Fruit fly (Drosophila melanogaster): Measurements from ENCODE around the gene Cyp28d1.

Cyp28d1 gene

dm6 chr2L:5245363-5245892, 35.2 kb downstream of the Cyp28d1 start (continued):
- no peak for TF ChIP-seq BtbVII (GFP tag; optimal IDR thresholded peaks at IDR 0.05)
- TF ChIP-seq CG8388 (GFP tag; optimal IDR thresholded peaks at IDR 0.05) = peak; percentile 34
- peak; percentile 68 for TF ChIP-seq CG17328 (GFP tag; IDR thresholded peaks at IDR 0.05)
- no peak for TF ChIP-seq al (GFP tag; IDR thresholded peaks at IDR 0.05)
- TF ChIP-seq CG2202 (tag; optimal IDR thresholded peaks at IDR 0.05) = peak; percentile 28
- no peak for TF ChIP-seq CkIIα-i1 (GFP tag; IDR thresholded peaks at IDR 0.05)
- TF ChIP-seq chif (GFP tag; optimal IDR thresholded peaks at IDR 0.05) = peak; percentile 22 to 62
- no peak for TF ChIP-seq CG18619 (GFP tag; optimal IDR thresholded peaks at IDR 0.05)
- peak; percentile 9 for TF ChIP-seq CG10431 (GFP tag; optimal IDR thresholded peaks at IDR 0.05)
- TF ChIP-seq CG10979 (tag; optimal IDR thresholded peaks at IDR 0.05) = peak; percentile 74
- 0 out of 2 replicates have a peak, but pooled peaks have one; percentile 30 for TF ChIP-seq CG1024 (GFP tag; IDR thresholded peaks at IDR 0.05)
- TF ChIP-seq vnd (GFP tag; IDR thresholded peaks at IDR 0.05; ENCODE audit: partially characterized antibody) = no peak
- no peak for TF ChIP-seq MESR4 (GFP tag; optimal IDR thresholded peaks at IDR 0.05)
- TF ChIP-seq CG3407 (GFP tag; optimal IDR thresholded peaks at IDR 0.05) = peak; percentile 9
- no peak for TF ChIP-seq br (optimal IDR thresholded peaks at IDR 0.05)
- no peak for TF ChIP-seq CG11247 (GFP tag; IDR thresholded peaks at IDR 0.05)
- no peak for TF ChIP-seq CG18764 (GFP tag; optimal IDR thresholded peaks at IDR 0.05)
- no peak for TF ChIP-seq crol (GFP tag; IDR thresholded peaks at IDR 0.05)
- no peak for TF ChIP-seq HLH4C (GFP tag; IDR thresholded peaks at IDR 0.05; ENCODE audit: partially characterized antibody)
- no peak for TF ChIP-seq Bteb2 (GFP tag; optimal IDR thresholded peaks at IDR 0.05)
- no peak for TF ChIP-seq CG6683 (GFP tag; optimal IDR thresholded peaks at IDR 0.05)
- TF ChIP-seq Vsx1 (GFP tag; optimal IDR thresholded peaks at IDR 0.05) = no peak
- 0 out of 2 replicates have a peak, but pooled peaks have one; percentile 10 for TF ChIP-seq CG10366 (GFP tag; IDR thresholded peaks at IDR 0.05)
- peak; percentile 68; the same call in 1 of the 2 replicates for TF ChIP-seq Xrp1 (GFP tag; IDR thresholded peaks at IDR 0.05)
- TF ChIP-seq CG17361 (GFP tag; IDR thresholded peaks at IDR 0.05) = peak; percentile 57; the same call in 2 of the 3 replicates
- TF ChIP-seq CG9609 (GFP tag; optimal IDR thresholded peaks at IDR 0.05) = no peak
- TF ChIP-seq CG31224 (GFP tag; IDR thresholded peaks at IDR 0.05) = no peak
- TF ChIP-seq Dll (GFP tag; IDR thresholded peaks at IDR 0.05; ENCODE audit: partially characterized antibody) = no peak
- TF ChIP-seq CG12071 (GFP tag; optimal IDR thresholded peaks at IDR 0.05) = no peak
- TF ChIP-seq CG8359 (GFP tag; optimal IDR thresholded peaks at IDR 0.05; ENCODE audit: borderline replicate concordance) = peak; percentile 55
- TF ChIP-seq Eip74EF (GFP tag; optimal IDR thresholded peaks at IDR 0.05) = no peak
- peak; percentile 79 for TF ChIP-seq ci (GFP tag; IDR thresholded peaks at IDR 0.05)
- no peak for TF ChIP-seq CG31365 (tag; optimal IDR thresholded peaks at IDR 0.05)
- TF ChIP-seq zfh2 (GFP tag; optimal IDR thresholded peaks at IDR 0.05) = no peak
- no peak for TF ChIP-seq Mes4 (GFP tag; optimal IDR thresholded peaks at IDR 0.05)
- no peak for TF ChIP-seq eve (GFP tag; optimal IDR thresholded peaks at IDR 0.05)
- no peak for TF ChIP-seq CG7271 (tag; optimal IDR thresholded peaks at IDR 0.05)
- no peak for TF ChIP-seq ind (GFP tag; optimal IDR thresholded peaks at IDR 0.05)
- no peak for TF ChIP-seq Lpt (GFP tag; optimal IDR thresholded peaks at IDR 0.05)
- no peak for TF ChIP-seq tap (tag; optimal IDR thresholded peaks at IDR 0.05)
- TF ChIP-seq luna (GFP tag; optimal IDR thresholded peaks at IDR 0.05) = no peak
- no peak for TF ChIP-seq bbx (GFP tag; IDR thresholded peaks at IDR 0.05; ENCODE audit: partially characterized antibody)
- peak; percentile 33 for TF ChIP-seq ewg (GFP tag; optimal IDR thresholded peaks at IDR 0.05)
- no peak for TF ChIP-seq CG3281 (GFP tag; optimal IDR thresholded peaks at IDR 0.05)
- peak; percentile 7 for TF ChIP-seq Myb (GFP tag; optimal IDR thresholded peaks at IDR 0.05)
- TF ChIP-seq hb (GFP tag; IDR thresholded peaks at IDR 0.05; ENCODE audit: partially characterized antibody) = no peak
- no peak for TF ChIP-seq Rx (GFP tag; IDR thresholded peaks at IDR 0.05)
- TF ChIP-seq ERR (GFP tag; optimal IDR thresholded peaks at IDR 0.05) = no peak
- peak; percentile 9 for TF ChIP-seq CG10462 (GFP tag; optimal IDR thresholded peaks at IDR 0.05)
- no peak for TF ChIP-seq CG9797 (GFP tag; optimal IDR thresholded peaks at IDR 0.05)
- TF ChIP-seq CG1792 (GFP tag; optimal IDR thresholded peaks at IDR 0.05) = no peak

Data from whole organism, embryonic.